Fruit fly (Drosophila melanogaster) whole organism, embryonic: ENCODE results near the gene CG8526.

ENCODE experiments used
- Ada2b ChIP-seq: fragments of 200-800 bp; sonication (Bioruptor generic); IDR thresholded peaks from 2 replicates; pipeline ENCODE4 v1.3.6; 2022; ENCODE audit warnings: missing biosample characterization, missing genetic modification characterization
- Bteb2 ChIP-seq: fragments of 200-800 bp; sonication (Bioruptor generic); optimal IDR thresholded peaks from 2 replicates; lab custom pipeline; 2016; ENCODE audit warnings: missing biosample characterization, missing genetic modification characterization
- C15 ChIP-seq: fragments of 200-800 bp; sonication (Bioruptor generic); IDR thresholded peaks from 3 replicates; pipeline ENCODE4 v1.3.6; 2022; ENCODE audit warnings: missing biosample characterization, missing genetic modification characterization
- CG11398 ChIP-seq: fragments of 200-800 bp; sonication (Bioruptor generic); optimal IDR thresholded peaks from 2 replicates; lab custom pipeline; 2016; ENCODE audit warnings: missing biosample characterization, missing genetic modification characterization
- CG14050 ChIP-seq: fragments of 200-800 bp; sonication (Bioruptor generic); IDR thresholded peaks from 3 replicates; pipeline ENCODE4 v1.3.6; 2022; ENCODE audit warnings: missing biosample characterization, missing genetic modification characterization
- CG15514 ChIP-seq: fragments of 200-800 bp; sonication (Bioruptor generic); optimal IDR thresholded peaks from 3 replicates; lab custom pipeline; 2017; ENCODE audit warnings: missing biosample characterization, missing genetic modification characterization, mild to moderate bottlenecking, moderate library complexity, missing genetic modification reagents
- CG16813 ChIP-seq: fragments of 200-800 bp; sonication (Bioruptor generic); IDR thresholded peaks from 3 replicates; pipeline ENCODE4 v1.3.6; 2022; ENCODE audit warnings: missing biosample characterization, missing genetic modification characterization; ENCODE audit not compliant: partially characterized antibody
- CG16863 ChIP-seq: fragments of 200-800 bp; sonication (Bioruptor generic); optimal IDR thresholded peaks from 3 replicates; lab custom pipeline; 2016; ENCODE audit warnings: missing biosample characterization, missing genetic modification characterization
- CG17186 ChIP-seq: fragments of 200-800 bp; sonication (Bioruptor generic); optimal IDR thresholded peaks from 3 replicates; lab custom pipeline; 2017; ENCODE audit warnings: missing biosample characterization, missing genetic modification reagents, missing genetic modification characterization
- CG17361 ChIP-seq: fragments of 200-800 bp; sonication (Bioruptor generic); IDR thresholded peaks from 3 replicates; pipeline ENCODE4 v1.3.6; 2022; ENCODE audit warnings: missing biosample characterization, missing genetic modification characterization
- CG2199 ChIP-seq: fragments of 200-800 bp; sonication (Bioruptor generic); IDR thresholded peaks from 3 replicates; pipeline ENCODE4 v1.3.6; 2022; ENCODE audit warnings: missing biosample characterization, missing genetic modification characterization
- CG2875 ChIP-seq: fragments of 200-800 bp; sonication (Bioruptor generic); optimal IDR thresholded peaks from 2 replicates; lab custom pipeline; 2017; ENCODE audit warnings: missing biosample characterization, mild to moderate bottlenecking, missing genetic modification characterization, missing genetic modification reagents
- CG30020 ChIP-seq: fragments of 200-800 bp; optimal IDR thresholded peaks from 2 replicates; lab custom pipeline; 2019; ENCODE audit warnings: missing biosample characterization, mild to moderate bottlenecking, missing genetic modification characterization, moderate library complexity
- CG31224 ChIP-seq: fragments of 200-800 bp; sonication (Bioruptor generic); IDR thresholded peaks from 2 replicates; pipeline ENCODE4 v1.3.6; 2022; ENCODE audit warnings: missing biosample characterization, missing genetic modification characterization
- CG33213 ChIP-seq: fragments of 200-800 bp; sonication (Bioruptor generic); optimal IDR thresholded peaks from 3 replicates; lab custom pipeline; 2016; ENCODE audit warnings: missing biosample characterization, missing genetic modification characterization
- CG34422 ChIP-seq: fragments of 200-800 bp; sonication (Bioruptor generic); IDR thresholded peaks from 3 replicates; pipeline ENCODE4 v1.3.6; 2022; ENCODE audit warnings: missing biosample characterization, missing genetic modification characterization
- CG3838 ChIP-seq: fragments of 200-800 bp; sonication (Bioruptor generic); optimal IDR thresholded peaks from 3 replicates; lab custom pipeline; 2016; ENCODE audit warnings: missing biosample characterization, missing genetic modification characterization
- CG4282 ChIP-seq: fragments of 200-800 bp; sonication (Bioruptor generic); optimal IDR thresholded peaks from 2 replicates; lab custom pipeline; 2016; ENCODE audit warnings: missing biosample characterization, missing genetic modification characterization
- CG4820 ChIP-seq: fragments of 200-800 bp; sonication (Bioruptor generic); optimal IDR thresholded peaks from 3 replicates; lab custom pipeline; 2016; ENCODE audit warnings: missing biosample characterization, missing genetic modification characterization
- CG5953 ChIP-seq: fragments of 200-800 bp; sonication (Bioruptor generic); IDR thresholded peaks from 2 replicates; pipeline ENCODE4 v1.3.6; 2022; ENCODE audit warnings: missing biosample characterization, missing genetic modification characterization
- CG6813 ChIP-seq: fragments of 200-800 bp; sonication (Bioruptor generic); optimal IDR thresholded peaks from 2 replicates; lab custom pipeline; 2017; ENCODE audit warnings: missing biosample characterization, missing genetic modification characterization, mild to moderate bottlenecking, moderate library complexity, missing genetic modification reagents
- CG7963 ChIP-seq: fragments of 200-800 bp; sonication (Bioruptor generic); IDR thresholded peaks from 3 replicates; pipeline ENCODE4 v1.3.6; 2022; ENCODE audit warnings: missing biosample characterization, missing genetic modification characterization; ENCODE audit not compliant: partially characterized antibody
- CG9817 ChIP-seq: fragments of 200-800 bp; sonication (Bioruptor generic); optimal IDR thresholded peaks from 2 replicates; lab custom pipeline; 2018; ENCODE audit warnings: missing biosample characterization, mild to moderate bottlenecking, missing genetic modification characterization, moderate library complexity
- CTCF ChIP-seq: fragments of 200-800 bp; sonication (Bioruptor generic); optimal IDR thresholded peaks from 2 replicates; lab custom pipeline; 2017; ENCODE audit warnings: missing biosample characterization, mild to moderate bottlenecking, missing genetic modification characterization, moderate library complexity
- D ChIP-seq, 2 experiments: fragments of 200-800 bp in 1 of 2; fragments of >200 bp in 1 of 2; sonication (Bioruptor generic) in 1 of 2; optimal IDR thresholded peaks; 2 replicates in 1 of 2; 3 replicates in 1 of 2; lab custom pipeline; 2017; ENCODE audit warnings: mild to moderate bottlenecking in 1 of 2, missing biosample characterization in 1 of 2, missing genetic modification characterization in 1 of 2, missing genetic modification reagents in 1 of 2
- E2f1 ChIP-seq: fragments of 200-800 bp; sonication (Bioruptor generic); IDR thresholded peaks from 2 replicates; pipeline ENCODE4 v1.3.6; 2022; ENCODE audit warnings: missing biosample characterization, missing genetic modification characterization
- ERR ChIP-seq: fragments of 200-800 bp; sonication (Bioruptor generic); optimal IDR thresholded peaks from 2 replicates; lab custom pipeline; 2016; ENCODE audit warnings: missing biosample characterization, missing genetic modification characterization
- Ets97D ChIP-seq: fragments of 200-800 bp; sonication (Bioruptor generic); optimal IDR thresholded peaks from 3 replicates; lab custom pipeline; 2016; ENCODE audit warnings: missing biosample characterization, missing genetic modification characterization
- GATAe ChIP-seq: fragments of 200-800 bp; sonication (Bioruptor generic); conservative IDR thresholded peaks from 2 replicates; pipeline ENCODE4 v1.3.6; 2022; ENCODE audit warnings: missing biosample characterization, missing genetic modification characterization
- Mes4 ChIP-seq: fragments of 200-800 bp; sonication (Bioruptor generic); optimal IDR thresholded peaks from 2 replicates; lab custom pipeline; 2016; ENCODE audit warnings: missing biosample characterization, missing genetic modification characterization
- Nf-YA ChIP-seq: fragments of 200-800 bp; sonication (Bioruptor generic); IDR thresholded peaks from 2 replicates; pipeline ENCODE4 v1.3.6; 2022; ENCODE audit warnings: missing biosample characterization, missing genetic modification characterization
- Nf-YC ChIP-seq: fragments of 200-800 bp; optimal IDR thresholded peaks from 3 replicates; lab custom pipeline; 2019; ENCODE audit warnings: missing biosample characterization, mild to moderate bottlenecking, missing genetic modification characterization, moderate library complexity
- Poxn ChIP-seq: fragments of 200-800 bp; sonication (Bioruptor generic); IDR thresholded peaks from 2 replicates; pipeline ENCODE4 v1.3.6; 2022; ENCODE audit warnings: missing biosample characterization, missing genetic modification characterization
- Rfx ChIP-seq: fragments of 200-800 bp; sonication (Bioruptor generic); IDR thresholded peaks from 2 replicates; pipeline ENCODE4 v1.3.6; 2022; ENCODE audit warnings: missing biosample characterization, missing genetic modification characterization
- Ssrp ChIP-seq: fragments of 200-800 bp; sonication (Bioruptor generic); optimal IDR thresholded peaks from 2 replicates; lab custom pipeline; 2018; ENCODE audit warnings: missing biosample characterization, mild to moderate bottlenecking, missing genetic modification characterization, moderate library complexity
- Taf1 ChIP-seq: fragments of 200-800 bp; sonication (Bioruptor generic); IDR thresholded peaks from 2 replicates; pipeline ENCODE4 v1.3.6; 2022; ENCODE audit warnings: missing biosample characterization, missing genetic modification characterization
- Xbp1 ChIP-seq: fragments of 200-800 bp; sonication (Bioruptor generic); optimal IDR thresholded peaks from 3 replicates; lab custom pipeline; 2016; ENCODE audit warnings: missing biosample characterization, mild to moderate bottlenecking, missing genetic modification characterization
- disco-r ChIP-seq: fragments of 200-800 bp; sonication (Bioruptor generic); optimal IDR thresholded peaks from 2 replicates; lab custom pipeline; 2016; ENCODE audit warnings: missing biosample characterization, missing genetic modification characterization
- dmrt99B ChIP-seq: fragments of 200-800 bp; sonication (Bioruptor generic); optimal IDR thresholded peaks from 2 replicates; lab custom pipeline; 2018; ENCODE audit warnings: missing biosample characterization, mild to moderate bottlenecking, missing genetic modification characterization, moderate library complexity
- fru ChIP-seq: fragments of >200 bp; optimal IDR thresholded peaks from 2 replicates; lab custom pipeline; 2017
- gsb ChIP-seq: fragments of 200-800 bp; sonication (Bioruptor generic); IDR thresholded peaks from 2 replicates; pipeline ENCODE4 v1.3.6; 2022; ENCODE audit warnings: missing biosample characterization, missing genetic modification characterization
- hkb ChIP-seq, 2 experiments: fragments of 200-800 bp in 1 of 2; fragments of >200 bp in 1 of 2; sonication (Bioruptor generic) in 1 of 2; IDR thresholded peaks in 1 of 2; optimal IDR thresholded peaks in 1 of 2; 2 replicates each; pipeline versions ENCODE4 v1.3.6 to Lab custom; 2017 to 2022; ENCODE audit warnings: missing biosample characterization in 1 of 2, missing genetic modification characterization in 1 of 2
- lbe ChIP-seq: fragments of 200-800 bp; sonication (Bioruptor generic); optimal IDR thresholded peaks from 2 replicates; lab custom pipeline; 2016; ENCODE audit warnings: missing biosample characterization, mild to moderate bottlenecking, missing genetic modification characterization
- lilli ChIP-seq: fragments of 200-800 bp; sonication (Bioruptor generic); optimal IDR thresholded peaks from 3 replicates; lab custom pipeline; 2016; ENCODE audit warnings: missing biosample characterization, missing genetic modification characterization
- lov ChIP-seq, 2 experiments: fragments of 200-800 bp in 1 of 2; fragments of >200 bp in 1 of 2; sonication (Bioruptor generic) in 1 of 2; IDR thresholded peaks in 1 of 2; optimal IDR thresholded peaks in 1 of 2; 2 replicates in 1 of 2; 3 replicates in 1 of 2; pipeline versions ENCODE4 v1.3.6 to Lab custom; 2017 to 2022; ENCODE audit warnings: missing biosample characterization in 1 of 2, missing genetic modification characterization in 1 of 2
- scrt ChIP-seq: fragments of 200-800 bp; sonication (Bioruptor generic); optimal IDR thresholded peaks from 2 replicates; lab custom pipeline; 2018; ENCODE audit warnings: missing biosample characterization, mild to moderate bottlenecking, missing genetic modification characterization, moderate library complexity
- sens-2 ChIP-seq: fragments of 200-800 bp; sonication (Bioruptor generic); IDR thresholded peaks from 2 replicates; pipeline ENCODE4 v1.3.6; 2022; ENCODE audit warnings: missing biosample characterization, missing genetic modification characterization
- tll ChIP-seq, 2 experiments: fragments of 200-800 bp in 1 of 2; fragments of >200 bp in 1 of 2; sonication (Bioruptor generic) in 1 of 2; optimal IDR thresholded peaks; 2 replicates each; lab custom pipeline; 2017 to 2019; ENCODE audit warnings: missing biosample characterization in 2 of 2, missing genetic modification characterization in 2 of 2, mild to moderate bottlenecking in 1 of 2, moderate library complexity in 1 of 2
- wor ChIP-seq: fragments of 200-800 bp; sonication (Bioruptor generic); IDR thresholded peaks from 2 replicates; pipeline ENCODE4 v1.3.6; 2022; ENCODE audit warnings: missing biosample characterization, missing genetic modification characterization
- z ChIP-seq: fragments of 200-800 bp; sonication (Bioruptor generic); IDR thresholded peaks from 3 replicates; pipeline ENCODE4 v1.3.6; 2022; ENCODE audit warnings: missing biosample characterization, missing genetic modification characterization

Gene CG8526

DNA sequence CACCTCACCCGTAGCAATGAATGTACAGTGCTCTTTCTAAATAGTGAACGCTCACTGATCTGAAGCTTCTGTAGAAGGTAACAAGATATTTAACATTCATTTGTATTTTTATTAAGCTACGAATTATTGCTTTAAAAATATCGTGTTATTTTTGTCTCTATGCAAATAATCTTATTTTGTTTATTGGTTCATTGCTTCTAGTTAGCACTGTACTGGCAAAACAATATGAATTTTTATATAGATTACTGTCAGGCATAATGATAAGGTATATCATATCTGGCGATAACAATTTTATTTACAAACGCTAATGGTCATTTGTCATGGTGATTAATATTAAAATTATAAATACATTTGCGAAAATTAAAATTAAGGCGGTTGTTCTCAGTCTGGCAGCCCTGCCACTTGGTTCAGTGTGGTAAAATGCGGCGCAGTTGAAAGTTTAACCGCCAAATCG, 29.5 kb upstream of the CG8526 start, which contains the start of gene CG9471 (continued):
- TF ChIP-seq GATAe (GFP tag; lab: Robert Waterston, UW) (peak; percentile 88), CG30020 (tag; lab: Kevin White, UChicago) (peak; percentile 51), fru (lab: Kevin White, UChicago) (no peak), lov (optimal IDR thresholded peaks at IDR 0.05; lab: Kevin White, UChicago) (no peak), lov (GFP tag; IDR thresholded peaks at IDR 0.05; lab: Robert Waterston, UW) (peak; percentile 87), wor (peak; percentile 83), CG17361 (peak; percentile 93), CG34422 (GFP tag; lab: Robert Waterston, UW) (peak; percentile 93), CG2875 (peak; percentile 78), Ada2b (GFP tag; lab: Robert Waterston, UW) (peak; percentile 93), CG7963 (GFP tag; lab: Robert Waterston, UW) (no peak), lbe (GFP tag; lab: Kevin White, UChicago) (peak; percentile 96), CG4282 (GFP tag; lab: Kevin White, UChicago) (peak; percentile 65), Poxn (peak; percentile 73), E2f1 (GFP tag; lab: Robert Waterston, UW) (peak; percentile 91), C15 (GFP tag; lab: Robert Waterston, UW) (peak; percentile 71; the same call in 1 of the 3 replicates), CG16863 (GFP tag; lab: Kevin White, UChicago) (peak; percentile 86), hkb (optimal IDR thresholded peaks at IDR 0.05; lab: Kevin White, UChicago) (no peak), hkb (GFP tag; IDR thresholded peaks at IDR 0.05; lab: Robert Waterston, UW) (peak; percentile 95), CG33213 (peak; percentile 80), CG6813 (GFP tag; lab: Kevin White, UChicago) (peak; percentile 74), CG17186 (GFP tag; lab: Kevin White, UChicago) (peak; percentile 16), scrt (peak; percentile 80), CG16813 (GFP tag; lab: Robert Waterston, UW) (0 out of 3 replicates have a peak, but pooled peaks have one; percentile 24), Ssrp (tag; lab: Kevin White, UChicago) (peak; percentile 87), CG15514 (peak; percentile 87), CG11398 (peak; percentile 35), ERR (GFP tag; lab: Kevin White, UChicago) (peak; percentile 90), Nf-YC (tag; lab: Kevin White, UChicago) (peak; percentile 82), Nf-YA (GFP tag; lab: Robert Waterston, UW) (peak; percentile 88), CG3838 (GFP tag; lab: Kevin White, UChicago) (peak; percentile 56), disco-r (GFP tag; lab: Kevin White, UChicago) (peak; percentile 43), lilli (GFP tag; lab: Kevin White, UChicago) (peak; percentile 96), sens-2 (GFP tag; lab: Robert Waterston, UW) (peak; percentile 85), tll (GFP tag; optimal IDR thresholded peaks at IDR 0.05; lab: Kevin White, UChicago) (no peak), D (optimal IDR thresholded peaks at IDR 0.05; lab: Kevin White, UChicago) (no peak), D (GFP tag; optimal IDR thresholded peaks at IDR 0.05; lab: Kevin White, UChicago) (peak; percentile 78), CG31224 (GFP tag; lab: Robert Waterston, UW) (peak; percentile 83), CG5953 (peak; percentile 83), dmrt99B (peak; percentile 91), Bteb2 (GFP tag; lab: Kevin White, UChicago) (peak; percentile 93), Ets97D (GFP tag; lab: Kevin White, UChicago) (peak; percentile 70), CG2199 (GFP tag; lab: Robert Waterston, UW) (0 out of 3 replicates have a peak, but pooled peaks have one; percentile 52), gsb (peak; percentile 80), Rfx (peak; percentile 93), z (GFP tag; lab: Robert Waterston, UW) (peak; percentile 32; the same call in 2 of the 3 replicates), Mes4 (GFP tag; lab: Kevin White, UChicago) (peak; percentile 83), Taf1 (GFP tag; lab: Robert Waterston, UW) (peak; percentile 88), Xbp1 (GFP tag; lab: Kevin White, UChicago) (peak; percentile 95), CG14050 (GFP tag; lab: Robert Waterston, UW) (peak; percentile 90), CG9817 (tag; lab: Kevin White, UChicago) (peak; percentile 92), CG4820 (GFP tag; lab: Kevin White, UChicago) (peak; percentile 89), CTCF (GFP tag; lab: Kevin White, UChicago) (peak; percentile 26)
